Worm (Caenorhabditis elegans) whole organism, late embryonic: ENCODE measurements around the gene ugt-60.

Experiments used
- F13H6.1 ChIP-seq: sonication (generic microtip); optimal IDR thresholded peaks from 2 replicates; lab custom pipeline; 2016; ENCODE audit warnings: missing genetic modification characterization, missing compliant biosample characterization
- Y22D7AL.16 ChIP-seq: sonication (generic microtip); optimal IDR thresholded peaks from 2 replicates; lab custom pipeline; 2016; ENCODE audit warnings: missing genetic modification characterization, missing compliant biosample characterization
- ceh-30 ChIP-seq: fragments of 150-350 bp; optimal IDR thresholded peaks from 2 replicates; lab custom pipeline; 2014; ENCODE audit warnings: missing biosample characterization, missing genetic modification characterization
- ceh-31 ChIP-seq: sonication (generic microtip); optimal IDR thresholded peaks from 2 replicates; lab custom pipeline; 2016; ENCODE audit warnings: missing genetic modification characterization, missing compliant biosample characterization
- fkh-10 ChIP-seq: fragments of 150-350 bp; optimal IDR thresholded peaks from 2 replicates; lab custom pipeline; 2014; ENCODE audit warnings: missing biosample characterization, missing genetic modification reagents, missing genetic modification characterization
- hlh-30 ChIP-seq: sonication (generic microtip); optimal IDR thresholded peaks from 2 replicates; lab custom pipeline; 2017; ENCODE audit warnings: antibody characterized with exemption, missing genetic modification characterization, missing compliant biosample characterization; ENCODE audit not compliant: insufficient read depth
- pqm-1 ChIP-seq: sonication (generic microtip); optimal IDR thresholded peaks from 2 replicates; lab custom pipeline; 2016; ENCODE audit warnings: missing genetic modification characterization, missing compliant biosample characterization

- TF ChIP-seq Y22D7AL.16 (tag; lab: Kevin White, UChicago) = no peak
- TF ChIP-seq pqm-1 (tag; lab: Kevin White, UChicago) = no peak
- TF ChIP-seq F13H6.1 (tag; lab: Kevin White, UChicago) = no peak
- no peak for TF ChIP-seq ceh-30
- TF ChIP-seq ceh-31 (tag; lab: Kevin White, UChicago) = no peak
- TF ChIP-seq fkh-10 (GFP tag; lab: Kevin White, UChicago) = no peak
- TF ChIP-seq hlh-30 (tag; lab: Kevin White, UChicago) = no peak
These were observed 41.8 kb downstream of the ugt-60 start, which contains the start of gene gei-13 for ce11 chrIII:9637016-9637415.
